Fruit fly (Drosophila melanogaster) whole organism, embryonic: ENCODE results near the gene scyl.

Experiments used
- CG11456 ChIP-seq: fragments of 200-800 bp; sonication (Bioruptor generic); IDR thresholded peaks from 3 replicates; pipeline ENCODE4 v1.3.6; 2022; ENCODE audit warnings: missing biosample characterization, missing genetic modification characterization
- CG11504 ChIP-seq: fragments of 200-800 bp; sonication (Bioruptor generic); optimal IDR thresholded peaks from 3 replicates; lab custom pipeline; 2019; ENCODE audit warnings: missing biosample characterization, mild to moderate bottlenecking, missing genetic modification characterization, moderate library complexity
- CG11560 ChIP-seq: fragments of 200-800 bp; sonication (Bioruptor generic); IDR thresholded peaks from 3 replicates; pipeline ENCODE4 v1.3.6; 2022; ENCODE audit warnings: missing biosample characterization, missing genetic modification characterization
- CG12104 ChIP-seq: fragments of 200-800 bp; sonication (Bioruptor generic); optimal IDR thresholded peaks from 3 replicates; lab custom pipeline; 2016; ENCODE audit warnings: missing biosample characterization, missing genetic modification characterization
- CG13287 ChIP-seq: fragments of 200-800 bp; sonication (Bioruptor generic); IDR thresholded peaks from 2 replicates; pipeline ENCODE4 v1.3.6; 2022; ENCODE audit warnings: missing biosample characterization, missing genetic modification characterization; ENCODE audit not compliant: partially characterized antibody
- CG14014 ChIP-seq: fragments of 200-800 bp; sonication (Bioruptor generic); IDR thresholded peaks from 2 replicates; pipeline ENCODE4 v1.3.6; 2022; ENCODE audit warnings: missing biosample characterization, missing genetic modification characterization
- CG14667 ChIP-seq: fragments of 200-800 bp; sonication (Bioruptor generic); IDR thresholded peaks from 2 replicates; pipeline ENCODE4 v1.3.6; 2022; ENCODE audit warnings: missing biosample characterization, missing genetic modification characterization
- CG15479 ChIP-seq: fragments of 200-800 bp; sonication (Bioruptor generic); optimal IDR thresholded peaks from 3 replicates; lab custom pipeline; 2019; ENCODE audit warnings: missing biosample characterization, mild to moderate bottlenecking, missing genetic modification characterization, moderate library complexity
- CG1602 ChIP-seq: fragments of 200-800 bp; sonication (Bioruptor generic); optimal IDR thresholded peaks from 3 replicates; lab custom pipeline; 2016; ENCODE audit warnings: missing biosample characterization, missing genetic modification characterization
- CG16813 ChIP-seq: fragments of 200-800 bp; sonication (Bioruptor generic); IDR thresholded peaks from 3 replicates; pipeline ENCODE4 v1.3.6; 2022; ENCODE audit warnings: missing biosample characterization, missing genetic modification characterization; ENCODE audit not compliant: partially characterized antibody
- CG2120 ChIP-seq: fragments of 200-800 bp; sonication (Bioruptor generic); optimal IDR thresholded peaks from 3 replicates; lab custom pipeline; 2016; ENCODE audit warnings: missing biosample characterization, missing genetic modification characterization
- CG31441 ChIP-seq: fragments of 200-800 bp; sonication (Bioruptor generic); IDR thresholded peaks from 2 replicates; pipeline ENCODE4 v1.3.6; 2022; ENCODE audit warnings: missing biosample characterization, missing genetic modification characterization
- CG4404 ChIP-seq: fragments of 200-800 bp; sonication (Bioruptor generic); IDR thresholded peaks from 2 replicates; pipeline ENCODE4 v1.3.6; 2022; ENCODE audit warnings: missing biosample characterization, missing genetic modification characterization
- CG4854 ChIP-seq: fragments of 200-800 bp; sonication (Bioruptor generic); optimal IDR thresholded peaks from 2 replicates; lab custom pipeline; 2016; ENCODE audit warnings: missing biosample characterization, missing genetic modification characterization, inconsistent platforms
- CG6175 ChIP-seq: fragments of 200-800 bp; sonication (Bioruptor generic); IDR thresholded peaks from 3 replicates; pipeline ENCODE4 v1.3.6; 2022; ENCODE audit warnings: missing biosample characterization, missing genetic modification characterization
- CG6813 ChIP-seq: fragments of 200-800 bp; sonication (Bioruptor generic); optimal IDR thresholded peaks from 2 replicates; lab custom pipeline; 2017; ENCODE audit warnings: missing biosample characterization, missing genetic modification characterization, mild to moderate bottlenecking, moderate library complexity, missing genetic modification reagents
- CG7928 ChIP-seq: fragments of 200-800 bp; sonication (Bioruptor generic); optimal IDR thresholded peaks from 2 replicates; lab custom pipeline; 2017; ENCODE audit warnings: missing biosample characterization, mild to moderate bottlenecking, missing genetic modification characterization
- CG9727 ChIP-seq: fragments of 200-800 bp; sonication (Bioruptor generic); optimal IDR thresholded peaks from 3 replicates; lab custom pipeline; 2017; ENCODE audit warnings: missing biosample characterization, mild to moderate bottlenecking, missing genetic modification characterization
- H2.0 ChIP-seq: fragments of 200-800 bp; sonication (Bioruptor generic); IDR thresholded peaks from 2 replicates; pipeline ENCODE4 v1.3.6; 2022; ENCODE audit warnings: missing biosample characterization, missing genetic modification characterization
- HHEX ChIP-seq: fragments of 200-800 bp; sonication (Bioruptor generic); optimal IDR thresholded peaks from 3 replicates; lab custom pipeline; 2017; ENCODE audit warnings: missing biosample characterization, mild to moderate bottlenecking, missing genetic modification characterization, missing genetic modification reagents
- Hr3 ChIP-seq: fragments of 200-800 bp; sonication (Bioruptor generic); optimal IDR thresholded peaks from 3 replicates; lab custom pipeline; 2016; ENCODE audit warnings: missing biosample characterization, missing genetic modification characterization
- Hsf ChIP-seq: fragments of 200-800 bp; sonication (Bioruptor generic); optimal IDR thresholded peaks from 3 replicates; lab custom pipeline; 2016; ENCODE audit warnings: missing biosample characterization, missing genetic modification characterization
- Mad ChIP-seq: fragments of 200-800 bp; sonication (Bioruptor generic); optimal IDR thresholded peaks from 2 replicates; lab custom pipeline; 2016; ENCODE audit warnings: missing biosample characterization, missing genetic modification characterization
- Mrtf ChIP-seq: fragments of 200-800 bp; sonication (Bioruptor generic); IDR thresholded peaks from 3 replicates; pipeline ENCODE4 v1.3.6; 2022; ENCODE audit warnings: missing biosample characterization, missing genetic modification characterization
- NK7.1 ChIP-seq: fragments of 200-800 bp; sonication (Bioruptor generic); optimal IDR thresholded peaks from 3 replicates; lab custom pipeline; 2016; ENCODE audit warnings: missing biosample characterization, missing genetic modification characterization
- Opbp ChIP-seq: fragments of 200-800 bp; sonication (Bioruptor generic); IDR thresholded peaks from 3 replicates; pipeline ENCODE4 v1.3.6; 2022; ENCODE audit warnings: missing biosample characterization, missing genetic modification characterization; ENCODE audit not compliant: partially characterized antibody
- Rfx ChIP-seq: fragments of 200-800 bp; sonication (Bioruptor generic); IDR thresholded peaks from 2 replicates; pipeline ENCODE4 v1.3.6; 2022; ENCODE audit warnings: missing biosample characterization, missing genetic modification characterization
- Spps ChIP-seq: fragments of 200-800 bp; sonication (Bioruptor generic); optimal IDR thresholded peaks from 2 replicates; lab custom pipeline; 2018; ENCODE audit warnings: missing biosample characterization, mild to moderate bottlenecking, missing genetic modification characterization
- Vsx1 ChIP-seq: fragments of 200-800 bp; sonication (Bioruptor generic); optimal IDR thresholded peaks from 2 replicates; lab custom pipeline; 2017; ENCODE audit warnings: missing biosample characterization, mild to moderate bottlenecking, missing genetic modification characterization, missing genetic modification reagents
- ab ChIP-seq: fragments of 200-800 bp; sonication (Bioruptor generic); optimal IDR thresholded peaks from 2 replicates; lab custom pipeline; 2016; ENCODE audit warnings: missing biosample characterization, missing genetic modification characterization
- aop ChIP-seq: fragments of 200-800 bp; sonication (Bioruptor generic); IDR thresholded peaks from 2 replicates; pipeline ENCODE4 v1.3.6; 2022; ENCODE audit warnings: missing biosample characterization, missing genetic modification characterization
- az2 ChIP-seq: fragments of 200-800 bp; sonication (Bioruptor generic); optimal IDR thresholded peaks from 3 replicates; lab custom pipeline; 2016; ENCODE audit warnings: missing biosample characterization, missing genetic modification characterization
- caup ChIP-seq: fragments of 200-800 bp; sonication (Bioruptor generic); optimal IDR thresholded peaks from 3 replicates; lab custom pipeline; 2017; ENCODE audit warnings: missing biosample characterization, mild to moderate bottlenecking, missing genetic modification characterization, moderate library complexity; ENCODE audit not compliant: severe bottlenecking
- cg ChIP-seq: fragments of 200-800 bp; sonication (Bioruptor generic); optimal IDR thresholded peaks from 3 replicates; lab custom pipeline; 2019; ENCODE audit warnings: missing biosample characterization, mild to moderate bottlenecking, missing genetic modification characterization, moderate library complexity
- chm ChIP-seq: fragments of 200-800 bp; sonication (Bioruptor generic); IDR thresholded peaks from 2 replicates; pipeline ENCODE4 v1.3.6; 2022; ENCODE audit warnings: missing biosample characterization, missing genetic modification characterization
- ci ChIP-seq: fragments of 200-800 bp; sonication (Bioruptor generic); IDR thresholded peaks from 3 replicates; pipeline ENCODE4 v1.3.6; 2022; ENCODE audit warnings: missing biosample characterization, missing genetic modification characterization
- dysf ChIP-seq: fragments of 200-800 bp; sonication (Bioruptor generic); IDR thresholded peaks from 3 replicates; pipeline ENCODE4 v1.3.6; 2022; ENCODE audit warnings: missing biosample characterization, missing genetic modification characterization
- eyg ChIP-seq: fragments of 200-800 bp; sonication (Bioruptor generic); optimal IDR thresholded peaks from 3 replicates; lab custom pipeline; 2016; ENCODE audit warnings: missing biosample characterization, missing genetic modification characterization
- fd64A ChIP-seq: fragments of 200-800 bp; sonication (Bioruptor generic); optimal IDR thresholded peaks from 3 replicates; lab custom pipeline; 2018; ENCODE audit warnings: missing biosample characterization, mild to moderate bottlenecking, missing genetic modification characterization
- hb ChIP-seq: fragments of 200-800 bp; sonication (Bioruptor generic); IDR thresholded peaks from 3 replicates; pipeline ENCODE4 v1.3.6; 2022; ENCODE audit warnings: missing biosample characterization, missing genetic modification characterization; ENCODE audit not compliant: partially characterized antibody
- hkb ChIP-seq, 2 experiments: fragments of 200-800 bp in 1 of 2; fragments of >200 bp in 1 of 2; sonication (Bioruptor generic) in 1 of 2; IDR thresholded peaks in 1 of 2; optimal IDR thresholded peaks in 1 of 2; 2 replicates each; pipeline versions ENCODE4 v1.3.6 to Lab custom; 2017 to 2022; ENCODE audit warnings: missing biosample characterization in 1 of 2, missing genetic modification characterization in 1 of 2
- inv ChIP-seq: fragments of 200-800 bp; sonication (Bioruptor generic); IDR thresholded peaks from 2 replicates; pipeline ENCODE4 v1.3.6; 2022; ENCODE audit warnings: missing biosample characterization, missing genetic modification characterization; ENCODE audit not compliant: partially characterized antibody
- nerfin-2 ChIP-seq: fragments of 200-800 bp; sonication (Bioruptor generic); IDR thresholded peaks from 2 replicates; pipeline ENCODE4 v1.3.6; 2022; ENCODE audit warnings: missing biosample characterization, missing genetic modification characterization; ENCODE audit not compliant: partially characterized antibody
- oc ChIP-seq: fragments of 200-800 bp; sonication (Bioruptor generic); optimal IDR thresholded peaks from 2 replicates; lab custom pipeline; 2018; ENCODE audit warnings: missing biosample characterization, mild to moderate bottlenecking, missing genetic modification characterization, moderate library complexity
- pb ChIP-seq: fragments of 200-800 bp; sonication (Bioruptor generic); optimal IDR thresholded peaks from 3 replicates; lab custom pipeline; 2016; ENCODE audit warnings: missing biosample characterization, missing genetic modification characterization
- psq ChIP-seq: fragments of 200-800 bp; sonication (Bioruptor generic); optimal IDR thresholded peaks from 2 replicates; lab custom pipeline; 2017; ENCODE audit warnings: missing biosample characterization, missing genetic modification characterization
- slbo ChIP-seq: fragments of 200-800 bp; sonication (Bioruptor generic); IDR thresholded peaks from 2 replicates; pipeline ENCODE4 v1.3.6; 2022; ENCODE audit warnings: missing biosample characterization, missing genetic modification characterization
- sqz ChIP-seq: fragments of 200-800 bp; sonication (Bioruptor generic); optimal IDR thresholded peaks from 3 replicates; lab custom pipeline; 2018; ENCODE audit warnings: missing biosample characterization, mild to moderate bottlenecking, missing genetic modification characterization
- tgo ChIP-seq: fragments of 200-800 bp; sonication (Bioruptor generic); IDR thresholded peaks from 3 replicates; pipeline ENCODE4 v1.3.6; 2022; ENCODE audit warnings: missing biosample characterization, missing genetic modification characterization
- tx ChIP-seq: fragments of 200-800 bp; sonication (Bioruptor generic); optimal IDR thresholded peaks from 2 replicates; lab custom pipeline; 2016; ENCODE audit warnings: missing biosample characterization, missing genetic modification characterization
- unpg ChIP-seq: fragments of 200-800 bp; sonication (Bioruptor generic); optimal IDR thresholded peaks from 3 replicates; lab custom pipeline; 2018; ENCODE audit warnings: missing biosample characterization, mild to moderate bottlenecking, missing genetic modification characterization, moderate library complexity
- wor ChIP-seq: fragments of 200-800 bp; sonication (Bioruptor generic); IDR thresholded peaks from 2 replicates; pipeline ENCODE4 v1.3.6; 2022; ENCODE audit warnings: missing biosample characterization, missing genetic modification characterization

The scyl gene

dm6 chr3L:11253140-11253539 is 1.0 kb downstream of the scyl start (continued):
- TF ChIP-seq CG13287 (no peak), wor (GFP tag; lab: Robert Waterston, UW) (no peak), Rfx (GFP tag; lab: Robert Waterston, UW) (no peak), slbo (GFP tag; lab: Robert Waterston, UW) (no peak), ab (GFP tag; lab: Kevin White, UChicago) (no peak), HHEX (GFP tag; lab: Kevin White, UChicago) (no peak), pb (GFP tag; lab: Kevin White, UChicago) (no peak), inv (GFP tag; lab: Robert Waterston, UW) (no peak), tgo (GFP tag; lab: Robert Waterston, UW) (no peak), Opbp (GFP tag; lab: Robert Waterston, UW) (no peak), unpg (GFP tag; lab: Kevin White, UChicago) (no peak), CG12104 (no peak), hb (GFP tag; lab: Robert Waterston, UW) (no peak), CG6175 (GFP tag; lab: Robert Waterston, UW) (no peak), CG11456 (GFP tag; lab: Robert Waterston, UW) (0 out of 3 replicates have a peak, but pooled peaks have one; percentile 3), CG31441 (GFP tag; lab: Robert Waterston, UW) (no peak), Mrtf (GFP tag; lab: Robert Waterston, UW) (no peak), dysf (GFP tag; lab: Robert Waterston, UW) (no peak), CG11504 (no peak), tx (no peak), psq (GFP tag; lab: Kevin White, UChicago) (peak; percentile 58), NK7.1 (no peak), H2.0 (GFP tag; lab: Robert Waterston, UW) (no peak), caup (GFP tag; lab: Kevin White, UChicago) (peak; percentile 14), Spps (tag; lab: Kevin White, UChicago) (no peak), az2 (GFP tag; lab: Kevin White, UChicago) (no peak), CG6813 (peak; percentile 53), eyg (no peak), CG16813 (GFP tag; lab: Robert Waterston, UW) (no peak), aop (no peak), nerfin-2 (no peak), Mad (GFP tag; lab: Kevin White, UChicago) (no peak), chm (GFP tag; lab: Robert Waterston, UW) (peak; percentile 93), cg (no peak), CG14667 (GFP tag; lab: Robert Waterston, UW) (no peak), hkb (optimal IDR thresholded peaks at IDR 0.05; lab: Kevin White, UChicago) (no peak), hkb (GFP tag; IDR thresholded peaks at IDR 0.05; lab: Robert Waterston, UW) (no peak), CG4854 (GFP tag; lab: Kevin White, UChicago) (no peak), CG7928 (no peak), CG1602 (GFP tag; lab: Kevin White, UChicago) (no peak), Hsf (GFP tag; lab: Kevin White, UChicago) (no peak), Vsx1 (no peak), oc (no peak), Hr3 (GFP tag; lab: Kevin White, UChicago) (no peak), ci (peak; percentile 79), sqz (peak; percentile 71), CG4404 (GFP tag; lab: Robert Waterston, UW) (no peak), CG15479 (GFP tag; lab: Kevin White, UChicago) (no peak), CG14014 (GFP tag; lab: Robert Waterston, UW) (no peak), CG2120 (GFP tag; lab: Kevin White, UChicago) (no peak), CG9727 (GFP tag; lab: Kevin White, UChicago) (peak; percentile 64), fd64A (GFP tag; lab: Kevin White, UChicago) (no peak), CG11560 (no peak)
